Worm (Caenorhabditis elegans) whole organism, L4 larva: ENCODE data around the gene hip-1.

Source experiments
- R02D3.7 ChIP-seq: fragments of 150-350 bp; sonication (generic microtip); optimal IDR thresholded peaks from 3 replicates; lab custom pipeline; 2014; ENCODE audit warnings: missing biosample characterization, missing genetic modification characterization
- rbr-2 ChIP-seq: sonication (generic microtip); optimal IDR thresholded peaks from 2 replicates; lab custom pipeline; 2016; ENCODE audit warnings: missing genotype, missing genetic modification characterization, missing compliant biosample characterization
- zip-11 ChIP-seq: fragments of 200-800 bp; sonication (Bioruptor generic); IDR thresholded peaks from 2 replicates; pipeline ENCODE4 v1.3.6; 2022; ENCODE audit warnings: missing genetic modification characterization, missing compliant biosample characterization

DNA sequence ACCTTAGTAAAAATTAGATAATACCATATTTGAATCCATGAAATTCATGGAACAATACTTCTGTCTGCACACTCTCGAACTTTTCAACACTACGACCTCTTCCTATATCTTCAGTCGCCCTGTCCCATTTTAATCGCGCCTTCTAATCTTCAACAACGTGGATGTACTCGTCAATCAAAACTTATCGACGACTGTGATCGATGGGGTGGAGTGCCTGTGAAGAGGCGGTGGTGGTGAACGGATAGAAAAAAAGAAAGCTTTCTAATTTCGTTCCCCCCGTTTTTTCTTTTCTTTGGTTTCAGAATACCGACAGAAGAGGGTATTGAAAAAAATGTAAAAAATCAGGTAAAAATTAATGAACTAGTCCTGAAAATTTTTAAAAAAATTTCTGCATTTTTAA, 36.7 kb upstream of the hip-1 start:
- no peak for TF ChIP-seq R02D3.7 (tag; lab: Kevin White, UChicago)
- TF ChIP-seq rbr-2, result no peak
- TF ChIP-seq zip-11 (GFP tag; lab: Robert Waterston, UW), result no peak
